Worm (Caenorhabditis elegans) whole organism, late embryonic: Measurements from ENCODE around the gene sax-2.

Experiments
- C08G9.2 ChIP-seq: sonication (generic microtip); optimal IDR thresholded peaks from 2 replicates; lab custom pipeline; 2016; ENCODE audit warnings: mild to moderate bottlenecking, missing genetic modification characterization, moderate library complexity, missing compliant biosample characterization
- C38D4.7 ChIP-seq: fragments of 200-800 bp; sonication (Bioruptor generic); optimal IDR thresholded peaks from 2 replicates; lab custom pipeline; 2018; ENCODE audit warnings: mild to moderate bottlenecking, missing genetic modification characterization, moderate library complexity, missing compliant biosample characterization
- K02D7.2 ChIP-seq: sonication (generic microtip); optimal IDR thresholded peaks from 2 replicates; lab custom pipeline; 2017; ENCODE audit warnings: mild to moderate bottlenecking, missing genetic modification characterization, missing compliant biosample characterization
- K09A11.1 ChIP-seq: sonication (generic microtip); optimal IDR thresholded peaks from 2 replicates; lab custom pipeline; 2017; ENCODE audit warnings: antibody characterized with exemption, mild to moderate bottlenecking, missing genetic modification characterization, missing compliant biosample characterization; ENCODE audit not compliant: insufficient read depth
- T23F11.4 ChIP-seq: fragments of 200-800 bp; sonication (Bioruptor generic); optimal IDR thresholded peaks from 2 replicates; lab custom pipeline; 2018; ENCODE audit warnings: mild to moderate bottlenecking, missing genetic modification characterization, missing compliant biosample characterization
- Y22D7AL.16 ChIP-seq: sonication (generic microtip); optimal IDR thresholded peaks from 2 replicates; lab custom pipeline; 2016; ENCODE audit warnings: missing genetic modification characterization, missing compliant biosample characterization
- ahr-1 ChIP-seq: sonication (generic microtip); optimal IDR thresholded peaks from 2 replicates; lab custom pipeline; 2016; ENCODE audit warnings: missing genetic modification characterization, missing compliant biosample characterization
- ama-1 ChIP-seq: fragments of 150-350 bp; optimal IDR thresholded peaks from 2 replicates; lab custom pipeline; 2014
- ceh-14 ChIP-seq: sonication (generic microtip); optimal IDR thresholded peaks from 2 replicates; lab custom pipeline; 2016; ENCODE audit warnings: missing genotype, missing genetic modification characterization, missing compliant biosample characterization
- ceh-18 ChIP-seq: sonication (generic microtip); optimal IDR thresholded peaks from 2 replicates; lab custom pipeline; 2016; ENCODE audit warnings: missing genetic modification characterization, missing compliant biosample characterization
- ceh-19 ChIP-seq: fragments of 200-800 bp; sonication (Bioruptor generic); optimal IDR thresholded peaks from 2 replicates; lab custom pipeline; 2018; ENCODE audit warnings: mild to moderate bottlenecking, missing genetic modification characterization, missing compliant biosample characterization
- ceh-2 ChIP-seq: sonication (generic microtip); optimal IDR thresholded peaks from 2 replicates; lab custom pipeline; 2016; ENCODE audit warnings: missing genotype, missing genetic modification characterization, missing compliant biosample characterization
- ceh-22 ChIP-seq: sonication (generic microtip); optimal IDR thresholded peaks from 2 replicates; lab custom pipeline; 2017; ENCODE audit warnings: missing biosample characterization, missing genetic modification characterization
- ceh-30 ChIP-seq: fragments of 150-350 bp; optimal IDR thresholded peaks from 2 replicates; lab custom pipeline; 2014; ENCODE audit warnings: missing biosample characterization, missing genetic modification characterization
- ceh-31 ChIP-seq: sonication (generic microtip); optimal IDR thresholded peaks from 2 replicates; lab custom pipeline; 2016; ENCODE audit warnings: missing genetic modification characterization, missing compliant biosample characterization
- ceh-34 ChIP-seq: sonication (generic microtip); optimal IDR thresholded peaks from 2 replicates; lab custom pipeline; 2016; ENCODE audit warnings: mild to moderate bottlenecking, missing genetic modification characterization, missing compliant biosample characterization
- ceh-48 ChIP-seq: sonication (generic microtip); optimal IDR thresholded peaks from 2 replicates; lab custom pipeline; 2016; ENCODE audit warnings: missing genetic modification characterization, inconsistent platforms, missing compliant biosample characterization
- ceh-9 ChIP-seq: sonication (generic microtip); optimal IDR thresholded peaks from 2 replicates; lab custom pipeline; 2016; ENCODE audit warnings: mild to moderate bottlenecking, missing genetic modification characterization, inconsistent platforms, missing compliant biosample characterization
- che-1 ChIP-seq: sonication (generic microtip); optimal IDR thresholded peaks from 2 replicates; lab custom pipeline; 2016; ENCODE audit warnings: mild to moderate bottlenecking, missing genetic modification characterization, missing compliant biosample characterization
- dmd-4 ChIP-seq: sonication (generic microtip); optimal IDR thresholded peaks from 2 replicates; lab custom pipeline; 2016; ENCODE audit warnings: borderline replicate concordance, missing genetic modification characterization, missing compliant biosample characterization
- dve-1 ChIP-seq: sonication (generic microtip); optimal IDR thresholded peaks from 2 replicates; lab custom pipeline; 2017; ENCODE audit warnings: antibody characterized with exemption, mild to moderate bottlenecking, missing genetic modification characterization, missing compliant biosample characterization
- elt-2 ChIP-seq: sonication (generic microtip); optimal IDR thresholded peaks from 2 replicates; lab custom pipeline; 2016; ENCODE audit warnings: missing genetic modification reagents, missing genetic modification characterization, missing compliant biosample characterization
- elt-4 ChIP-seq: sonication (generic microtip); optimal IDR thresholded peaks from 2 replicates; lab custom pipeline; 2016; ENCODE audit warnings: missing genetic modification characterization, missing compliant biosample characterization
- ets-4 ChIP-seq: sonication (generic microtip); optimal IDR thresholded peaks from 2 replicates; lab custom pipeline; 2016; ENCODE audit warnings: missing genetic modification characterization, missing compliant biosample characterization
- eyg-1 ChIP-seq: sonication (generic microtip); optimal IDR thresholded peaks from 2 replicates; lab custom pipeline; 2016; ENCODE audit warnings: missing genotype, missing genetic modification characterization, missing compliant biosample characterization
- fkh-6 ChIP-seq: sonication (generic microtip); optimal IDR thresholded peaks from 2 replicates; lab custom pipeline; 2016; ENCODE audit warnings: missing genetic modification characterization, missing compliant biosample characterization
- gmeb-2 ChIP-seq: sonication (generic microtip); optimal IDR thresholded peaks from 2 replicates; lab custom pipeline; 2016; ENCODE audit warnings: missing genetic modification characterization, inconsistent platforms, missing compliant biosample characterization
- hlh-13 ChIP-seq: fragments of 200-800 bp; sonication (Bioruptor generic); optimal IDR thresholded peaks from 2 replicates; lab custom pipeline; 2018; ENCODE audit warnings: mild to moderate bottlenecking, missing genetic modification characterization, missing compliant biosample characterization
- hlh-15 ChIP-seq: sonication (generic microtip); optimal IDR thresholded peaks from 2 replicates; lab custom pipeline; 2016; ENCODE audit warnings: missing genetic modification characterization, missing compliant biosample characterization
- hlh-8 ChIP-seq: sonication (generic microtip); optimal IDR thresholded peaks from 2 replicates; lab custom pipeline; 2016; ENCODE audit warnings: missing genotype, missing genetic modification characterization, missing compliant biosample characterization
- madf-2 ChIP-seq: sonication (generic microtip); optimal IDR thresholded peaks from 2 replicates; lab custom pipeline; 2017; ENCODE audit warnings: missing genetic modification characterization, missing compliant biosample characterization
- mec-3 ChIP-seq: sonication (generic microtip); optimal IDR thresholded peaks from 2 replicates; lab custom pipeline; 2016; ENCODE audit warnings: borderline replicate concordance, missing genetic modification characterization, missing compliant biosample characterization
- nfya-1 ChIP-seq: sonication (generic microtip); optimal IDR thresholded peaks from 2 replicates; lab custom pipeline; 2017; ENCODE audit warnings: missing genetic modification characterization, mild to moderate bottlenecking, missing compliant biosample characterization, antibody characterized with exemption, moderate library complexity
- odd-2 ChIP-seq: sonication (generic microtip); optimal IDR thresholded peaks from 2 replicates; lab custom pipeline; 2017; ENCODE audit warnings: antibody characterized with exemption, mild to moderate bottlenecking, missing genetic modification characterization, missing compliant biosample characterization
- pat-9 ChIP-seq: fragments of 200-800 bp; sonication (Bioruptor generic); optimal IDR thresholded peaks from 2 replicates; lab custom pipeline; 2018; ENCODE audit warnings: mild to moderate bottlenecking, missing genetic modification characterization, moderate library complexity, missing compliant biosample characterization
- pax-1 ChIP-seq: fragments of 150-350 bp; optimal IDR thresholded peaks from 2 replicates; lab custom pipeline; 2014; ENCODE audit warnings: missing biosample characterization, missing genetic modification characterization
- pha-4 ChIP-seq: fragments of 150-350 bp; optimal IDR thresholded peaks from 2 replicates; lab custom pipeline; 2018; ENCODE audit warnings: missing biosample characterization, missing genetic modification reagents, missing genetic modification characterization
- pqm-1 ChIP-seq: sonication (generic microtip); optimal IDR thresholded peaks from 2 replicates; lab custom pipeline; 2016; ENCODE audit warnings: missing genetic modification characterization, missing compliant biosample characterization
- ref-2 ChIP-seq: sonication (generic microtip); optimal IDR thresholded peaks from 2 replicates; lab custom pipeline; 2016; ENCODE audit warnings: missing genetic modification characterization, missing compliant biosample characterization
- rnt-1 ChIP-seq: sonication (generic microtip); optimal IDR thresholded peaks from 2 replicates; lab custom pipeline; 2016; ENCODE audit warnings: missing genetic modification characterization, missing compliant biosample characterization
- sox-2 ChIP-seq: fragments of 200-800 bp; sonication (Bioruptor generic); IDR thresholded peaks from 2 replicates; pipeline ENCODE4 v1.3.6; 2022; ENCODE audit warnings: missing genetic modification reagents, missing genetic modification characterization, missing compliant biosample characterization
- sox-4 ChIP-seq: sonication (generic microtip); optimal IDR thresholded peaks from 2 replicates; lab custom pipeline; 2017; ENCODE audit warnings: mild to moderate bottlenecking, missing genetic modification characterization, inconsistent platforms, missing compliant biosample characterization
- tbx-7 ChIP-seq: sonication (generic microtip); optimal IDR thresholded peaks from 2 replicates; lab custom pipeline; 2016; ENCODE audit warnings: missing genotype, missing genetic modification characterization, missing compliant biosample characterization
- ttx-3 ChIP-seq: sonication (generic microtip); optimal IDR thresholded peaks from 2 replicates; lab custom pipeline; 2016; ENCODE audit warnings: missing genetic modification reagents, missing genetic modification characterization, missing compliant biosample characterization
- unc-3 ChIP-seq, 2 experiments: fragments of 200-800 bp in 1 of 2; sonication (Bioruptor generic) in 1 of 2; sonication (generic microtip) in 1 of 2; conservative IDR thresholded peaks in 1 of 2; optimal IDR thresholded peaks in 1 of 2; 2 replicates each; pipeline versions ENCODE4 v1.3.6 to Lab custom; 2016 to 2022; ENCODE audit warnings: missing compliant biosample characterization in 2 of 2, missing genetic modification characterization in 2 of 2, missing genetic modification reagents in 1 of 2
- unc-42 ChIP-seq: sonication (generic microtip); optimal IDR thresholded peaks from 2 replicates; lab custom pipeline; 2016; ENCODE audit warnings: missing genotype, missing genetic modification characterization, missing compliant biosample characterization
- unc-55 ChIP-seq: sonication (generic microtip); optimal IDR thresholded peaks from 2 replicates; lab custom pipeline; 2017; ENCODE audit warnings: missing biosample characterization, missing genetic modification reagents, missing genetic modification characterization
- ztf-16 ChIP-seq: sonication (generic microtip); optimal IDR thresholded peaks from 2 replicates; lab custom pipeline; 2017; ENCODE audit warnings: missing genetic modification characterization, missing compliant biosample characterization

The sax-2 gene

ce11 chrIII:5106893-5107471 is 2.5 kb upstream of the sax-2 start, which contains the start of gene dpy-17:
TSS of gene dpy-17 (plus strand) at chrIII:5107330.
- peak; percentile 82 for TF ChIP-seq ama-1 (lab: Kevin White, UChicago)
- peak; percentile 1 for TF ChIP-seq nfya-1 (tag; lab: Kevin White, UChicago)
- no peak for TF ChIP-seq dmd-4 (tag; lab: Kevin White, UChicago)

- no peak for TF ChIP-seq ttx-3 (tag; lab: Kevin White, UChicago)
- no peak for TF ChIP-seq ceh-19 (GFP tag; lab: Kevin White, UChicago)
- no peak for TF ChIP-seq elt-4 (tag; lab: Kevin White, UChicago)
- no peak for TF ChIP-seq dmd-4 (tag; lab: Kevin White, UChicago)
- TF ChIP-seq sox-2 (GFP tag; lab: Robert Waterston, UW), result no peak
- no peak for TF ChIP-seq ceh-18 (tag; lab: Kevin White, UChicago)
- TF ChIP-seq T23F11.4 (GFP tag; lab: Kevin White, UChicago), result peak; percentile 63
- no peak for TF ChIP-seq ahr-1 (tag; lab: Kevin White, UChicago)
- TF ChIP-seq che-1 (tag; lab: Kevin White, UChicago), result no peak
- no peak for TF ChIP-seq ceh-14 (tag; lab: Kevin White, UChicago)
- TF ChIP-seq C08G9.2 (tag; lab: Kevin White, UChicago), result peak; percentile 14
- peak; percentile 4 for TF ChIP-seq ceh-34
- TF ChIP-seq ztf-16, result no peak
Measured at ce11 chrIII:5107959-5108358, 1.5 kb upstream of the sax-2 start.

- TF ChIP-seq elt-2 (tag; lab: Kevin White, UChicago) (no peak), dve-1 (tag; lab: Kevin White, UChicago) (no peak), pax-1 (no peak), K02D7.2 (no peak), ceh-30 (tag; lab: Kevin White, UChicago) (no peak), ama-1 (lab: Kevin White, UChicago) (no peak), ceh-2 (tag; lab: Kevin White, UChicago) (peak; percentile 61), rnt-1 (peak; percentile 24), unc-55 (GFP tag; lab: Kevin White, UChicago) (no peak), pha-4 (no peak), odd-2 (tag; lab: Kevin White, UChicago) (no peak), pqm-1 (tag; lab: Kevin White, UChicago) (no peak), ceh-19 (GFP tag; lab: Kevin White, UChicago) (no peak), C38D4.7 (GFP tag; lab: Kevin White, UChicago) (no peak), gmeb-2 (tag; lab: Kevin White, UChicago) (no peak), Y22D7AL.16 (tag; lab: Kevin White, UChicago) (no peak), pat-9 (tag; lab: Kevin White, UChicago) (no peak), elt-4 (tag; lab: Kevin White, UChicago) (no peak), ceh-48 (tag; lab: Kevin White, UChicago) (no peak), ceh-9 (tag; lab: Kevin White, UChicago) (no peak), sox-4 (tag; lab: Kevin White, UChicago) (no peak), K09A11.1 (tag; lab: Kevin White, UChicago) (no peak), hlh-13 (GFP tag; lab: Kevin White, UChicago) (no peak), fkh-6 (tag; lab: Kevin White, UChicago) (no peak), eyg-1 (tag; lab: Kevin White, UChicago) (no peak), ahr-1 (tag; lab: Kevin White, UChicago) (no peak), ceh-18 (tag; lab: Kevin White, UChicago) (peak; percentile 26), madf-2 (tag; lab: Kevin White, UChicago) (no peak), hlh-15 (no peak), mec-3 (tag; lab: Kevin White, UChicago) (no peak), hlh-8 (peak; percentile 67), tbx-7 (peak; percentile 35), unc-3 (GFP tag; conservative IDR thresholded peaks at IDR 0.05; lab: Robert Waterston, UW) (no peak), unc-3 (tag; optimal IDR thresholded peaks at IDR 0.05; lab: Kevin White, UChicago) (no peak), ceh-31 (tag; lab: Kevin White, UChicago) (peak; percentile 87), unc-42 (tag; lab: Kevin White, UChicago) (peak; percentile 57), ets-4 (peak; percentile 85), ceh-22 (tag; lab: Kevin White, UChicago) (no peak), ref-2 (tag; lab: Kevin White, UChicago) (peak; percentile 26)
Measured at ce11 chrIII:5108746-5109145, 755 bp upstream of the sax-2 start.
